Fruit fly (Drosophila melanogaster) whole organism, embryonic: ENCODE measurements around the gene galla-2.

Source experiments
- Awh ChIP-seq: fragments of 200-800 bp; sonication (Bioruptor generic); IDR thresholded peaks from 2 replicates; pipeline ENCODE4, ENCODE4 v1.3.6; 2022; ENCODE audit warnings: missing biosample characterization, missing genetic modification characterization
- BEAF-32 ChIP-seq: fragments of 200-800 bp; sonication (Bioruptor generic); optimal IDR thresholded peaks from 3 replicates; lab custom pipeline; 2017; ENCODE audit warnings: missing biosample characterization, missing genetic modification characterization, mild to moderate bottlenecking, moderate library complexity, missing genetic modification reagents
- Blimp-1 ChIP-seq: fragments of 200-800 bp; sonication (Bioruptor generic); optimal IDR thresholded peaks from 3 replicates; lab custom pipeline; 2018; ENCODE audit warnings: missing biosample characterization, missing genetic modification characterization, mild to moderate bottlenecking, moderate library complexity, missing genetic modification reagents
- CG11247 ChIP-seq: fragments of 200-800 bp; sonication (Bioruptor generic); IDR thresholded peaks from 2 replicates; pipeline ENCODE4 v1.3.6; 2022; ENCODE audit warnings: missing biosample characterization, missing genetic modification characterization
- CG11723 ChIP-seq: fragments of 200-800 bp; sonication (Bioruptor generic); optimal IDR thresholded peaks from 2 replicates; lab custom pipeline; 2017; ENCODE audit warnings: missing biosample characterization, mild to moderate bottlenecking, missing genetic modification characterization
- CG12744 ChIP-seq: fragments of 200-800 bp; sonication (Bioruptor generic); optimal IDR thresholded peaks from 2 replicates; lab custom pipeline; 2016; ENCODE audit warnings: missing biosample characterization, missing genetic modification characterization
- CG12769 ChIP-seq: fragments of 200-800 bp; sonication (Bioruptor generic); optimal IDR thresholded peaks from 2 replicates; lab custom pipeline; 2019; ENCODE audit warnings: missing biosample characterization, mild to moderate bottlenecking, missing genetic modification characterization, moderate library complexity
- CG14667 ChIP-seq: fragments of 200-800 bp; sonication (Bioruptor generic); IDR thresholded peaks from 2 replicates; pipeline ENCODE4 v1.3.6; 2022; ENCODE audit warnings: missing biosample characterization, missing genetic modification characterization
- CG16813 ChIP-seq: fragments of 200-800 bp; sonication (Bioruptor generic); IDR thresholded peaks from 3 replicates; pipeline ENCODE4 v1.3.6; 2022; ENCODE audit warnings: missing biosample characterization, missing genetic modification characterization; ENCODE audit not compliant: partially characterized antibody
- CG16815 ChIP-seq: fragments of 200-800 bp; sonication (Bioruptor generic); optimal IDR thresholded peaks from 3 replicates; lab custom pipeline; 2017; ENCODE audit warnings: missing biosample characterization, mild to moderate bottlenecking, missing genetic modification characterization
- CG17186 ChIP-seq: fragments of 200-800 bp; sonication (Bioruptor generic); optimal IDR thresholded peaks from 3 replicates; lab custom pipeline; 2017; ENCODE audit warnings: missing biosample characterization, missing genetic modification reagents, missing genetic modification characterization
- CG17385 ChIP-seq: fragments of 200-800 bp; sonication (Bioruptor generic); optimal IDR thresholded peaks from 3 replicates; lab custom pipeline; 2018; ENCODE audit warnings: missing biosample characterization, mild to moderate bottlenecking, missing genetic modification characterization
- CG2199 ChIP-seq: fragments of 200-800 bp; sonication (Bioruptor generic); IDR thresholded peaks from 3 replicates; pipeline ENCODE4 v1.3.6; 2022; ENCODE audit warnings: missing biosample characterization, missing genetic modification characterization
- CG2678 ChIP-seq: fragments of 200-800 bp; sonication (Bioruptor generic); optimal IDR thresholded peaks from 3 replicates; lab custom pipeline; 2019; ENCODE audit warnings: missing biosample characterization, mild to moderate bottlenecking, missing genetic modification characterization, moderate library complexity
- CG30020 ChIP-seq: fragments of 200-800 bp; optimal IDR thresholded peaks from 2 replicates; lab custom pipeline; 2019; ENCODE audit warnings: missing biosample characterization, mild to moderate bottlenecking, missing genetic modification characterization, moderate library complexity
- CG4282 ChIP-seq: fragments of 200-800 bp; sonication (Bioruptor generic); optimal IDR thresholded peaks from 2 replicates; lab custom pipeline; 2016; ENCODE audit warnings: missing biosample characterization, missing genetic modification characterization
- CG4360 ChIP-seq: fragments of 200-800 bp; sonication (Bioruptor generic); IDR thresholded peaks from 2 replicates; pipeline ENCODE4 v1.3.6; 2022; ENCODE audit warnings: missing biosample characterization, missing genetic modification characterization
- CG7928 ChIP-seq: fragments of 200-800 bp; sonication (Bioruptor generic); optimal IDR thresholded peaks from 2 replicates; lab custom pipeline; 2017; ENCODE audit warnings: missing biosample characterization, mild to moderate bottlenecking, missing genetic modification characterization
- CG8359 ChIP-seq: fragments of 200-800 bp; sonication (Bioruptor generic); optimal IDR thresholded peaks from 2 replicates; lab custom pipeline; 2017; ENCODE audit warnings: missing biosample characterization, mild to moderate bottlenecking, missing genetic modification characterization, borderline replicate concordance
- CrebB ChIP-seq: fragments of 200-800 bp; sonication (Bioruptor generic); optimal IDR thresholded peaks from 3 replicates; lab custom pipeline; 2018; ENCODE audit warnings: missing biosample characterization, mild to moderate bottlenecking, missing genetic modification characterization
- D19A ChIP-seq: fragments of 200-800 bp; optimal IDR thresholded peaks from 3 replicates; lab custom pipeline; 2019; ENCODE audit warnings: missing biosample characterization, mild to moderate bottlenecking, missing genetic modification characterization, moderate library complexity
- GATAe ChIP-seq: fragments of 200-800 bp; sonication (Bioruptor generic); conservative IDR thresholded peaks from 2 replicates; pipeline ENCODE4 v1.3.6; 2022; ENCODE audit warnings: missing biosample characterization, missing genetic modification characterization
- MTF-1 ChIP-seq: fragments of 200-800 bp; sonication (Bioruptor generic); optimal IDR thresholded peaks from 2 replicates; lab custom pipeline; 2018; ENCODE audit warnings: missing biosample characterization, mild to moderate bottlenecking, missing genetic modification characterization, borderline replicate concordance
- Mes4 ChIP-seq: fragments of 200-800 bp; sonication (Bioruptor generic); optimal IDR thresholded peaks from 2 replicates; lab custom pipeline; 2016; ENCODE audit warnings: missing biosample characterization, missing genetic modification characterization
- Nf-YA ChIP-seq: fragments of 200-800 bp; sonication (Bioruptor generic); IDR thresholded peaks from 2 replicates; pipeline ENCODE4 v1.3.6; 2022; ENCODE audit warnings: missing biosample characterization, missing genetic modification characterization
- Nf-YB ChIP-seq: fragments of 200-800 bp; sonication (Bioruptor generic); optimal IDR thresholded peaks from 3 replicates; lab custom pipeline; 2019; ENCODE audit warnings: missing biosample characterization, mild to moderate bottlenecking, missing genetic modification characterization, moderate library complexity
- PHDP ChIP-seq: fragments of 200-800 bp; sonication (Bioruptor generic); optimal IDR thresholded peaks from 3 replicates; lab custom pipeline; 2018; ENCODE audit warnings: missing biosample characterization, mild to moderate bottlenecking, missing genetic modification characterization, moderate library complexity
- Scr ChIP-seq: fragments of 200-800 bp; sonication (Bioruptor generic); IDR thresholded peaks from 2 replicates; pipeline ENCODE4 v1.3.6; 2022; ENCODE audit warnings: missing biosample characterization, missing genetic modification characterization; ENCODE audit not compliant: partially characterized antibody
- Side ChIP-seq: fragments of 200-800 bp; sonication (Bioruptor generic); optimal IDR thresholded peaks from 2 replicates; lab custom pipeline; 2016; ENCODE audit warnings: missing biosample characterization, missing genetic modification characterization
- Sry-δ ChIP-seq: fragments of 200-800 bp; sonication (Bioruptor generic); optimal IDR thresholded peaks from 2 replicates; lab custom pipeline; 2016; ENCODE audit warnings: missing biosample characterization, missing genetic modification characterization
- ara ChIP-seq: fragments of 200-800 bp; sonication (Bioruptor generic); IDR thresholded peaks from 2 replicates; pipeline ENCODE4 v1.3.6; 2022; ENCODE audit warnings: missing biosample characterization, missing genetic modification characterization
- cad ChIP-seq: fragments of >200 bp; optimal IDR thresholded peaks from 2 replicates; lab custom pipeline; 2017; ENCODE audit warnings: missing biosample characterization, missing genetic modification characterization
- cg ChIP-seq: fragments of 200-800 bp; sonication (Bioruptor generic); optimal IDR thresholded peaks from 3 replicates; lab custom pipeline; 2019; ENCODE audit warnings: missing biosample characterization, mild to moderate bottlenecking, missing genetic modification characterization, moderate library complexity
- da ChIP-seq: fragments of 200-800 bp; sonication (Bioruptor generic); optimal IDR thresholded peaks from 2 replicates; lab custom pipeline; 2016; ENCODE audit warnings: missing biosample characterization, missing genetic modification characterization
- dati ChIP-seq: fragments of 200-800 bp; sonication (Bioruptor generic); IDR thresholded peaks from 2 replicates; pipeline ENCODE4 v1.3.6; 2022; ENCODE audit warnings: missing biosample characterization, missing genetic modification characterization
- dimm ChIP-seq: fragments of 200-800 bp; sonication (Bioruptor generic); IDR thresholded peaks from 2 replicates; pipeline ENCODE4 v1.3.6; 2022; ENCODE audit warnings: missing biosample characterization, missing genetic modification characterization
- dmrt11E ChIP-seq: fragments of 200-800 bp; sonication (Bioruptor generic); optimal IDR thresholded peaks from 3 replicates; lab custom pipeline; 2018; ENCODE audit warnings: missing biosample characterization, mild to moderate bottlenecking, missing genetic modification characterization, moderate library complexity
- dmrt99B ChIP-seq: fragments of 200-800 bp; sonication (Bioruptor generic); optimal IDR thresholded peaks from 2 replicates; lab custom pipeline; 2018; ENCODE audit warnings: missing biosample characterization, mild to moderate bottlenecking, missing genetic modification characterization, moderate library complexity
- grn ChIP-seq: fragments of 200-800 bp; sonication (Bioruptor generic); optimal IDR thresholded peaks from 3 replicates; lab custom pipeline; 2017; ENCODE audit warnings: missing biosample characterization, missing genetic modification characterization
- insv ChIP-seq, 2 experiments: fragments of 200-800 bp; sonication (Bioruptor generic); optimal IDR thresholded peaks; 3 replicates each; lab custom pipeline; 2016 to 2018; ENCODE audit warnings: missing biosample characterization in 2 of 2, missing genetic modification characterization in 2 of 2
- kni ChIP-seq: fragments of 200-800 bp; sonication (Bioruptor generic); optimal IDR thresholded peaks from 3 replicates; lab custom pipeline; 2017; ENCODE audit warnings: mild to moderate bottlenecking, missing biosample characterization, missing genetic modification reagents, missing genetic modification characterization
- lbe ChIP-seq: fragments of 200-800 bp; sonication (Bioruptor generic); optimal IDR thresholded peaks from 2 replicates; lab custom pipeline; 2016; ENCODE audit warnings: missing biosample characterization, mild to moderate bottlenecking, missing genetic modification characterization
- maf-S ChIP-seq: fragments of 200-800 bp; sonication (Bioruptor generic); optimal IDR thresholded peaks from 2 replicates; lab custom pipeline; 2016; ENCODE audit warnings: missing biosample characterization, missing genetic modification characterization
- mam ChIP-seq: fragments of 200-800 bp; sonication (Bioruptor generic); optimal IDR thresholded peaks from 3 replicates; lab custom pipeline; 2016; ENCODE audit warnings: missing biosample characterization, missing genetic modification characterization
- nerfin-2 ChIP-seq: fragments of 200-800 bp; sonication (Bioruptor generic); IDR thresholded peaks from 2 replicates; pipeline ENCODE4 v1.3.6; 2022; ENCODE audit warnings: missing biosample characterization, missing genetic modification characterization; ENCODE audit not compliant: partially characterized antibody
- nmo ChIP-seq: fragments of 200-800 bp; sonication (Bioruptor generic); optimal IDR thresholded peaks from 2 replicates; lab custom pipeline; 2018; ENCODE audit warnings: missing biosample characterization, mild to moderate bottlenecking, missing genetic modification characterization, moderate library complexity
- org-1 ChIP-seq: fragments of 200-800 bp; sonication (Bioruptor generic); optimal IDR thresholded peaks from 2 replicates; lab custom pipeline; 2017; ENCODE audit warnings: missing biosample characterization, missing genetic modification characterization
- sob ChIP-seq: fragments of 200-800 bp; sonication (Bioruptor generic); IDR thresholded peaks from 2 replicates; pipeline ENCODE4 v1.3.6; 2022; ENCODE audit warnings: missing biosample characterization, missing genetic modification characterization
- stc ChIP-seq: fragments of 200-800 bp; sonication (Bioruptor generic); IDR thresholded peaks from 2 replicates; pipeline ENCODE4 v1.3.6; 2022; ENCODE audit warnings: missing biosample characterization, missing genetic modification characterization
- vnd ChIP-seq: fragments of 200-800 bp; sonication (Bioruptor generic); IDR thresholded peaks from 3 replicates; pipeline ENCODE4 v1.3.6; 2022; ENCODE audit warnings: missing biosample characterization, missing genetic modification characterization; ENCODE audit not compliant: partially characterized antibody

Gene galla-2

DNA sequence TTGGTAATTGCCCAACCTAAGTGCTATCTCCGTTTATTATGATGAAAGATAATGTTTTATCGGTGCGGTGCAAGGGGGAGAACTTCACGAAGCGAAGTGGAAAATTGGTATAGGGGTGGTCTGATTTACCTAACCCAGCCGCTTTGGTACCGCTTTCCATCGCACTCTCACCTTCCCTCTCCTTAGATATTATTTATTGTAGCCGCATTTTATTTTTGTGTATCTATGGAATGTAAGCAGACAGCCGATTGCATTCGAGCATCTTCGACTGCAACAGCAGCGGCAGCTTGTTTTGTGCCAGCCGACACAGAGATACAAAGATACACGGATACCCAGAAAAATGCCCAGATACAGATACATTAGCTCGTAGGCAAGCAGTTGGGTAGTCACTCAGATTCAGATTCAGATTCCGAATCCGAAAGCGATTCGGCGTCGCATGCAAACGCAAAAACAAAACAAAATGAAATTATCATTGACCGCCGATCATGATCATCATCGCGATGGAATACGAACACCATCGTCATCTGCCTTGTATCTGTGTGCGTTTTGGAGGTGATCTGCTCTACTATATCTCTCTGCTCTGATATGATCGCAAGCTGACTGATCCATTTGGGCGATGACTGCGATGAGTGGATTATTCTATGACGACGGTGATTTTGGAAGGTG lies 33.8 kb upstream of the galla-2 start (continued):
- no peak for TF ChIP-seq CG8359 (GFP tag; lab: Kevin White, UChicago)
- no peak for TF ChIP-seq Nf-YA (GFP tag; lab: Robert Waterston, UW)
- TF ChIP-seq da (GFP tag; lab: Kevin White, UChicago) = no peak
- TF ChIP-seq GATAe (GFP tag; lab: Robert Waterston, UW) = no peak
- no peak for TF ChIP-seq BEAF-32 (GFP tag; lab: Kevin White, UChicago)
- TF ChIP-seq CG12744 (GFP tag; lab: Kevin White, UChicago) = no peak
- peak; percentile 33 for TF ChIP-seq CG12769 (tag; lab: Kevin White, UChicago)
- no peak for TF ChIP-seq D19A (tag; lab: Kevin White, UChicago)
- no peak for TF ChIP-seq CrebB (tag; lab: Kevin White, UChicago)
- TF ChIP-seq ara (GFP tag; lab: Robert Waterston, UW) = no peak
- TF ChIP-seq cad = peak; percentile 61
- TF ChIP-seq grn (GFP tag; lab: Kevin White, UChicago) = peak; percentile 95
- no peak for TF ChIP-seq CG2678 (tag; lab: Kevin White, UChicago)
- no peak for TF ChIP-seq dati (GFP tag; lab: Robert Waterston, UW)
- TF ChIP-seq CG4360 = peak; percentile 45
- no peak for TF ChIP-seq Side (GFP tag; lab: Kevin White, UChicago)
- no peak for TF ChIP-seq CG11247 (GFP tag; lab: Robert Waterston, UW)
- TF ChIP-seq vnd (GFP tag; lab: Robert Waterston, UW) = no peak
- no peak for TF ChIP-seq nmo
- TF ChIP-seq mam (GFP tag; lab: Kevin White, UChicago) = no peak
- no peak for TF ChIP-seq PHDP (tag; lab: Kevin White, UChicago)
- TF ChIP-seq org-1 (GFP tag; lab: Kevin White, UChicago) = no peak
- no peak for TF ChIP-seq CG30020
- no peak for TF ChIP-seq CG14667 (GFP tag; lab: Robert Waterston, UW)
- TF ChIP-seq Blimp-1 = no peak
- no peak for TF ChIP-seq Mes4 (GFP tag; lab: Kevin White, UChicago)
- TF ChIP-seq insv (GFP tag; optimal IDR thresholded peaks at IDR 0.05; lab: Kevin White, UChicago) = no peak
- no peak for TF ChIP-seq CG16815 (GFP tag; lab: Kevin White, UChicago)
- no peak for TF ChIP-seq dmrt99B (tag; lab: Kevin White, UChicago)
- TF ChIP-seq CG2199 (GFP tag; lab: Robert Waterston, UW) = peak; percentile 95
- no peak for TF ChIP-seq CG17186 (GFP tag; lab: Kevin White, UChicago)
- no peak for TF ChIP-seq CG16813 (GFP tag; lab: Robert Waterston, UW)
- TF ChIP-seq cg (GFP tag; lab: Kevin White, UChicago) = peak; percentile 65
- TF ChIP-seq dimm (GFP tag; lab: Robert Waterston, UW) = no peak
- no peak for TF ChIP-seq CG11723
- TF ChIP-seq maf-S (GFP tag; lab: Kevin White, UChicago) = no peak
- TF ChIP-seq nerfin-2 = no peak
- TF ChIP-seq Scr (GFP tag; lab: Robert Waterston, UW) = no peak
- TF ChIP-seq Nf-YB (GFP tag; lab: Kevin White, UChicago) = no peak
- peak; percentile 53 for TF ChIP-seq kni
- no peak for TF ChIP-seq Sry-δ (GFP tag; lab: Kevin White, UChicago)
- no peak for TF ChIP-seq stc (GFP tag; lab: Robert Waterston, UW)
- no peak for TF ChIP-seq lbe
- TF ChIP-seq CG7928 = no peak
- TF ChIP-seq dmrt11E = no peak
- TF ChIP-seq sob (GFP tag; lab: Robert Waterston, UW) = no peak
- TF ChIP-seq CG4282 = no peak
- 0 out of 2 replicates have a peak, but pooled peaks have one; percentile 18 for TF ChIP-seq Awh (GFP tag; lab: Robert Waterston, UW)
- TF ChIP-seq MTF-1 (GFP tag; lab: Kevin White, UChicago) = no peak
- no peak for TF ChIP-seq CG17385 (GFP tag; lab: Kevin White, UChicago)
